Fruit fly (Drosophila melanogaster): ENCODE results near the gene CG1544.

Gene CG1544

DNA sequence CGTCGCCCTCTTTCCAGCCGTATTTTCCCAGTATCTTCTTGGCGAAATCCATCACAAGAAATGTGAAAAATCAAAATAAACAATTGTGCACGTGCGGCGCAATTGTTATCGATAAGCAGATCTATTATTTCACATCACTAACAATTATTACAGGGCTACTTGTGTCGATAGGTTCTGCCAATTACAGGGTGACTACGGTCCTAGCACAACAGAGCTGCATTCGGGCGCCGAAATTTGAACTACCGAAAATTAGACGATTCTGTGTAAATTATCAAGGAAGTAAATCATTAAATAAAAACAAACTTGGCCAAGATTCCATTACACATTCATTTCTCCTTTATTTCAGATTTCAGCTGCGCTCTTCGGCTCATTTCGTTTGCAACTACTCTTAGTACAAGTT lies 19.1 kb downstream of the CG1544 start, which contains the start of gene CG15561:
Gene CG15561 (minus strand): TSS at position 113 of the 400 bp plus-strand sequence.
- no peak for TF ChIP-seq CG18764 (GFP tag; optimal IDR thresholded peaks at IDR 0.05)
- peak; percentile 47 for TF ChIP-seq Meics (GFP tag; optimal IDR thresholded peaks at IDR 0.05)
- TF ChIP-seq CG9932 (GFP tag; IDR thresholded peaks at IDR 0.05), result no peak
- peak; percentile 15 for TF ChIP-seq Spps (tag; optimal IDR thresholded peaks at IDR 0.05)
- no peak for TF ChIP-seq dimm (GFP tag; IDR thresholded peaks at IDR 0.05)
- peak; percentile 80 for TF ChIP-seq cad (GFP tag; optimal IDR thresholded peaks at IDR 0.05)
- no peak for TF ChIP-seq Dref (GFP tag; IDR thresholded peaks at IDR 0.05)
- TF ChIP-seq dm (GFP tag; optimal IDR thresholded peaks at IDR 0.05), result peak; percentile 96
- TF ChIP-seq al (GFP tag; IDR thresholded peaks at IDR 0.05), result no peak
- TF ChIP-seq CG34376 (GFP tag; optimal IDR thresholded peaks at IDR 0.05), result peak; percentile 40
- TF ChIP-seq toy (GFP tag; IDR thresholded peaks at IDR 0.05), result no peak
- peak; percentile 60 for TF ChIP-seq maf-S (GFP tag; optimal IDR thresholded peaks at IDR 0.05)
- TF ChIP-seq wdn (GFP tag; IDR thresholded peaks at IDR 0.05), result no peak
- peak; percentile 48 for TF ChIP-seq CTCF (GFP tag; optimal IDR thresholded peaks at IDR 0.05)
- peak; percentile 81 for TF ChIP-seq HmgZ (tag; optimal IDR thresholded peaks at IDR 0.05)
- TF ChIP-seq fd3F (GFP tag; optimal IDR thresholded peaks at IDR 0.05), result peak; percentile 5
- TF ChIP-seq CG6254 (GFP tag; optimal IDR thresholded peaks at IDR 0.05), result peak; percentile 100
- TF ChIP-seq CG16813 (GFP tag; IDR thresholded peaks at IDR 0.05; ENCODE audit: partially characterized antibody), result no peak
- TF ChIP-seq sima (GFP tag; optimal IDR thresholded peaks at IDR 0.05), result no peak
- TF ChIP-seq CHES-1-like (GFP tag; optimal IDR thresholded peaks at IDR 0.05), result peak; percentile 72
- TF ChIP-seq Fer3 (tag; optimal IDR thresholded peaks at IDR 0.05), result peak; percentile 55
- no peak for TF ChIP-seq sqz (GFP tag; optimal IDR thresholded peaks at IDR 0.05)
- TF ChIP-seq her (GFP tag; optimal IDR thresholded peaks at IDR 0.05), result peak; percentile 43
- TF ChIP-seq CG17359 (tag; optimal IDR thresholded peaks at IDR 0.05), result peak; percentile 37
- peak; percentile 10 for TF ChIP-seq CG2875 (GFP tag; optimal IDR thresholded peaks at IDR 0.05)
- TF ChIP-seq E2f1 (GFP tag; IDR thresholded peaks at IDR 0.05), result no peak
- TF ChIP-seq YL-1 (GFP tag; optimal IDR thresholded peaks at IDR 0.05), result peak; percentile 96
- TF ChIP-seq zfh2 (GFP tag; optimal IDR thresholded peaks at IDR 0.05), result peak; percentile 35
- peak; percentile 51 for TF ChIP-seq CG14710 (tag; optimal IDR thresholded peaks at IDR 0.05)
- TF ChIP-seq CG10979 (tag; optimal IDR thresholded peaks at IDR 0.05), result peak; percentile 30
- no peak for TF ChIP-seq mld (GFP tag; IDR thresholded peaks at IDR 0.05; ENCODE audit: partially characterized antibody)
- TF ChIP-seq CG31388 (GFP tag; optimal IDR thresholded peaks at IDR 0.05), result no peak
- TF ChIP-seq CG2889 (GFP tag; IDR thresholded peaks at IDR 0.05), result no peak
- peak; percentile 87 for TF ChIP-seq gro (GFP tag; optimal IDR thresholded peaks at IDR 0.05)
- peak; percentile 23 for TF ChIP-seq CG2202 (tag; optimal IDR thresholded peaks at IDR 0.05)
- TF ChIP-seq onecut (GFP tag; IDR thresholded peaks at IDR 0.05), result peak; percentile 71
- TF ChIP-seq CG33213 (GFP tag; optimal IDR thresholded peaks at IDR 0.05), result peak; percentile 75
- peak; percentile 95 for TF ChIP-seq cwo (GFP tag; optimal IDR thresholded peaks at IDR 0.05)
- no peak for TF ChIP-seq CG17612 (GFP tag; IDR thresholded peaks at IDR 0.05)
- no peak for TF ChIP-seq sob (GFP tag; IDR thresholded peaks at IDR 0.05)
- TF ChIP-seq tx (GFP tag; optimal IDR thresholded peaks at IDR 0.05), result peak; percentile 20
- TF ChIP-seq seq (GFP tag; IDR thresholded peaks at IDR 0.05), result no peak
- TF ChIP-seq CG9797 (GFP tag; optimal IDR thresholded peaks at IDR 0.05), result peak; percentile 50
- peak; percentile 73 for TF ChIP-seq CG17912 (GFP tag; optimal IDR thresholded peaks at IDR 0.05)
- no peak for TF ChIP-seq D (optimal IDR thresholded peaks at IDR 0.05)
- no peak for TF ChIP-seq D (GFP tag; optimal IDR thresholded peaks at IDR 0.05)
- TF ChIP-seq slp2 (GFP tag; optimal IDR thresholded peaks at IDR 0.05), result peak; percentile 15
- TF ChIP-seq D19B (GFP tag; optimal IDR thresholded peaks at IDR 0.05), result peak; percentile 7
- TF ChIP-seq CG16815 (GFP tag; optimal IDR thresholded peaks at IDR 0.05), result no peak
- no peak for TF ChIP-seq odd (GFP tag; optimal IDR thresholded peaks at IDR 0.05)
- no peak for TF ChIP-seq zen2 (GFP tag; IDR thresholded peaks at IDR 0.05; ENCODE audit: partially characterized antibody)
- no peak for TF ChIP-seq Trl (optimal IDR thresholded peaks at IDR 0.05)
- TF ChIP-seq Trl (GFP tag; optimal IDR thresholded peaks at IDR 0.05), result peak; percentile 32
